Fruit fly (Drosophila melanogaster) whole organism, embryonic: ENCODE data around the gene CheB74a.

ENCODE experiments used
- Ets65A ChIP-seq: fragments of 200-800 bp; sonication (Bioruptor generic); peaks from one replicate; lab custom pipeline; 2016; ENCODE audit warnings: missing biosample characterization, missing genetic modification characterization
- NK7.1 ChIP-seq: fragments of 200-800 bp; sonication (Bioruptor generic); optimal IDR thresholded peaks from 3 replicates; lab custom pipeline; 2016; ENCODE audit warnings: missing biosample characterization, missing genetic modification characterization
- salm ChIP-seq: fragments of 200-800 bp; sonication (Bioruptor generic); optimal IDR thresholded peaks from 2 replicates; lab custom pipeline; 2018; ENCODE audit warnings: missing biosample characterization, mild to moderate bottlenecking, missing genetic modification characterization
- sisA ChIP-seq: fragments of 200-800 bp; sonication (Bioruptor generic); IDR thresholded peaks from 2 replicates; pipeline ENCODE4 v1.3.6; 2022; ENCODE audit warnings: missing biosample characterization, missing genetic modification characterization

The CheB74a gene

DNA sequence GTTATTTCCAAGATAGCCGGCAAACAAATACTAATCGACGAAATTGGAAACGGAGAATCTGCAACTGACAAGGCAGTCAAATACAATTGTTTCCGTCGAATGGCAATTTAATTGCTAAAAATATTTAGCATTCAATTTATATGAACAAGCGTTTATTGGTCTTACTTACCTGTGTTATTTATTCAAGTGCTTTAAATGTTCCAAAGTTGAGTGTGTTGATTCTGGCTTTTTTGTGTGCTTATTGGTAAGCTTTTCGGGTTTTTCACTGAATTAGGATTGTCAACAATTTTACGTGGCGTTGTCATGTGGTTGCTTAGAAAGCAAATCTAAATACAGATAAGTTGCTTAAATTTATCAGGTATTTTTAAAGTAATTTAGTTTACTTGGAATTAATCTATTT, 47.9 kb downstream of the CheB74a start (continued):
- TF ChIP-seq NK7.1 (GFP tag; lab: Kevin White, UChicago) (no peak), salm (tag; lab: Kevin White, UChicago) (no peak)

DNA sequence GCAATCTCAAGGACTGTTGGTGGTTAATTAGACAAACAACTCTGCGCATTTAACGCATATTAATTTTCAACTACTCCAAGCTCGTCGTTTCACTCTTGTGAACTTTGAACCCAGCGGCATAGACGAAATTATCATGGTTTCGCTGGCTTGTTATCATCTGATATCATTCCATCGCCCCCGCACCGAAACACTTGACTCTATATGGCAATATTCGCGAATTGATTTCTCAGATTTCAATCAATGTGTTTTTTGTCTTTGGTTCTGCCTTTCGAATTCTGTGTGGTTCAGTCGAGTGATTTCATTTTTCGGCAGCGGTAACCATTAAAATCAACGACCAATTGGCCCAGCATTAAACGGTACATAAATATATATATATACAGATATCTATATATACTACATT, 48.3 kb downstream of the CheB74a start, which contains the start of gene CG34251:
Gene CG34251, plus strand, starts transcription at position 301 of the 400 bp plus-strand sequence.
- TF ChIP-seq Ets65A (GFP tag; lab: Kevin White, UChicago) (peak; percentile 80), sisA (no peak)
